Fruit fly (Drosophila melanogaster): ENCODE measurements around the gene RpL32.

- TF ChIP-seq ttk (optimal IDR thresholded peaks at IDR 0.05), result no peak
- no peak for TF ChIP-seq h (optimal IDR thresholded peaks at IDR 0.05)
- TF ChIP-seq Sin3A (optimal IDR thresholded peaks at IDR 0.05), result no peak
- no peak for TF ChIP-seq psq (optimal IDR thresholded peaks at IDR 0.05)
Observed at dm6 chr3R:30032281-30032680, 13.7 kb downstream of the RpL32 start.

Measured in Kc167 (cell line).